Fruit fly (Drosophila melanogaster) whole organism, embryonic: ENCODE data around the gene ninaB.

ENCODE experiments used
- Atf-2 ChIP-seq: fragments of 200-800 bp; sonication (Bioruptor generic); optimal IDR thresholded peaks from 2 replicates; lab custom pipeline; 2016; ENCODE audit warnings: missing biosample characterization, missing genetic modification characterization
- CG10321 ChIP-seq: fragments of 200-800 bp; sonication (Bioruptor generic); IDR thresholded peaks from 2 replicates; pipeline ENCODE4 v1.3.6; 2022; ENCODE audit warnings: missing biosample characterization, missing genetic modification characterization
- CG11085 ChIP-seq: fragments of 200-800 bp; sonication (Bioruptor generic); IDR thresholded peaks from 2 replicates; pipeline ENCODE4 v1.3.6; 2022; ENCODE audit warnings: missing biosample characterization, missing genetic modification characterization
- CG11723 ChIP-seq: fragments of 200-800 bp; sonication (Bioruptor generic); optimal IDR thresholded peaks from 2 replicates; lab custom pipeline; 2017; ENCODE audit warnings: missing biosample characterization, mild to moderate bottlenecking, missing genetic modification characterization
- CG12219 ChIP-seq: fragments of 200-800 bp; sonication (Bioruptor generic); optimal IDR thresholded peaks from 3 replicates; lab custom pipeline; 2018; ENCODE audit warnings: missing biosample characterization, mild to moderate bottlenecking, missing genetic modification characterization
- CG13123 ChIP-seq: fragments of 200-800 bp; sonication (Bioruptor generic); optimal IDR thresholded peaks from 2 replicates; lab custom pipeline; 2016; ENCODE audit warnings: missing biosample characterization, missing genetic modification characterization
- CG13424 ChIP-seq: fragments of 200-800 bp; sonication (Bioruptor generic); optimal IDR thresholded peaks from 2 replicates; lab custom pipeline; 2019; ENCODE audit warnings: missing biosample characterization, mild to moderate bottlenecking, missing genetic modification characterization, moderate library complexity
- CG15073 ChIP-seq: fragments of 200-800 bp; sonication (Bioruptor generic); optimal IDR thresholded peaks from 2 replicates; lab custom pipeline; 2016; ENCODE audit warnings: missing biosample characterization, missing genetic modification characterization
- CG1529 ChIP-seq: fragments of 200-800 bp; sonication (Bioruptor generic); optimal IDR thresholded peaks from 3 replicates; lab custom pipeline; 2018; ENCODE audit warnings: missing biosample characterization, missing genetic modification characterization
- CG15514 ChIP-seq: fragments of 200-800 bp; sonication (Bioruptor generic); optimal IDR thresholded peaks from 3 replicates; lab custom pipeline; 2017; ENCODE audit warnings: missing biosample characterization, missing genetic modification characterization, mild to moderate bottlenecking, moderate library complexity, missing genetic modification reagents
- CG16815 ChIP-seq: fragments of 200-800 bp; sonication (Bioruptor generic); optimal IDR thresholded peaks from 3 replicates; lab custom pipeline; 2017; ENCODE audit warnings: missing biosample characterization, mild to moderate bottlenecking, missing genetic modification characterization
- CG17912 ChIP-seq: fragments of 200-800 bp; sonication (Bioruptor generic); optimal IDR thresholded peaks from 2 replicates; lab custom pipeline; 2018; ENCODE audit warnings: missing biosample characterization, mild to moderate bottlenecking, missing genetic modification characterization
- CG2712 ChIP-seq: fragments of 200-800 bp; optimal IDR thresholded peaks from 3 replicates; lab custom pipeline; 2019; ENCODE audit warnings: missing biosample characterization, mild to moderate bottlenecking, missing genetic modification characterization, moderate library complexity
- CG3281 ChIP-seq: fragments of 200-800 bp; sonication (Bioruptor generic); optimal IDR thresholded peaks from 3 replicates; lab custom pipeline; 2017; ENCODE audit warnings: missing biosample characterization, mild to moderate bottlenecking, missing genetic modification characterization
- CG5180 ChIP-seq: fragments of 200-800 bp; sonication (Bioruptor generic); optimal IDR thresholded peaks from 3 replicates; lab custom pipeline; 2017; ENCODE audit warnings: missing biosample characterization, missing genetic modification characterization, mild to moderate bottlenecking, moderate library complexity, missing genetic modification reagents
- CG7372 ChIP-seq: fragments of 200-800 bp; sonication (Bioruptor generic); IDR thresholded peaks from 2 replicates; pipeline ENCODE4 v1.3.6; 2022; ENCODE audit warnings: missing biosample characterization, missing genetic modification characterization
- CG9437 ChIP-seq: fragments of 200-800 bp; sonication (Bioruptor generic); optimal IDR thresholded peaks from 2 replicates; lab custom pipeline; 2018; ENCODE audit warnings: missing biosample characterization, mild to moderate bottlenecking, missing genetic modification characterization
- CG9727 ChIP-seq: fragments of 200-800 bp; sonication (Bioruptor generic); optimal IDR thresholded peaks from 3 replicates; lab custom pipeline; 2017; ENCODE audit warnings: missing biosample characterization, mild to moderate bottlenecking, missing genetic modification characterization
- CTCF ChIP-seq: fragments of 200-800 bp; sonication (Bioruptor generic); optimal IDR thresholded peaks from 2 replicates; lab custom pipeline; 2017; ENCODE audit warnings: missing biosample characterization, mild to moderate bottlenecking, missing genetic modification characterization, moderate library complexity
- Dfd ChIP-seq, 2 experiments: fragments of >200 bp; optimal IDR thresholded peaks; 2 replicates each; lab custom pipeline; 2017; ENCODE audit warnings: missing biosample characterization in 2 of 2, missing genetic modification characterization in 2 of 2
- Elba2 ChIP-seq: fragments of 200-800 bp; sonication (Bioruptor generic); optimal IDR thresholded peaks from 3 replicates; lab custom pipeline; 2016; ENCODE audit warnings: missing biosample characterization, missing genetic modification characterization
- Ets65A ChIP-seq: fragments of 200-800 bp; sonication (Bioruptor generic); peaks from one replicate; lab custom pipeline; 2016; ENCODE audit warnings: missing biosample characterization, missing genetic modification characterization
- Gug ChIP-seq: fragments of 200-800 bp; sonication (Bioruptor generic); IDR thresholded peaks from 4 replicates; pipeline ENCODE4 v1.3.6; 2022; ENCODE audit warnings: missing biosample characterization, missing genetic modification characterization
- Hmr ChIP-seq: fragments of 200-800 bp; sonication (Bioruptor generic); optimal IDR thresholded peaks from 3 replicates; lab custom pipeline; 2017; ENCODE audit warnings: mild to moderate bottlenecking, missing biosample characterization, missing genetic modification reagents, missing genetic modification characterization
- Lhr ChIP-seq: fragments of 200-800 bp; sonication (Bioruptor generic); optimal IDR thresholded peaks from 3 replicates; lab custom pipeline; 2017; ENCODE audit warnings: mild to moderate bottlenecking, missing biosample characterization, missing genetic modification reagents, missing genetic modification characterization
- MTF-1 ChIP-seq: fragments of 200-800 bp; sonication (Bioruptor generic); optimal IDR thresholded peaks from 2 replicates; lab custom pipeline; 2018; ENCODE audit warnings: missing biosample characterization, mild to moderate bottlenecking, missing genetic modification characterization, borderline replicate concordance
- Poxn ChIP-seq: fragments of 200-800 bp; sonication (Bioruptor generic); IDR thresholded peaks from 2 replicates; pipeline ENCODE4 v1.3.6; 2022; ENCODE audit warnings: missing biosample characterization, missing genetic modification characterization
- Sry-δ ChIP-seq: fragments of 200-800 bp; sonication (Bioruptor generic); optimal IDR thresholded peaks from 2 replicates; lab custom pipeline; 2016; ENCODE audit warnings: missing biosample characterization, missing genetic modification characterization
- bigmax ChIP-seq: fragments of 200-800 bp; sonication (Bioruptor generic); optimal IDR thresholded peaks from 2 replicates; lab custom pipeline; 2018; ENCODE audit warnings: missing biosample characterization, mild to moderate bottlenecking, missing genetic modification characterization
- btn ChIP-seq: fragments of 200-800 bp; sonication (Bioruptor generic); optimal IDR thresholded peaks from 2 replicates; lab custom pipeline; 2016; ENCODE audit warnings: missing biosample characterization, missing genetic modification characterization
- danr ChIP-seq: fragments of 200-800 bp; sonication (Bioruptor generic); IDR thresholded peaks from 2 replicates; pipeline ENCODE4 v1.3.6; 2022; ENCODE audit warnings: missing biosample characterization, missing genetic modification characterization
- dmrt99B ChIP-seq: fragments of 200-800 bp; sonication (Bioruptor generic); optimal IDR thresholded peaks from 2 replicates; lab custom pipeline; 2018; ENCODE audit warnings: missing biosample characterization, mild to moderate bottlenecking, missing genetic modification characterization, moderate library complexity
- fu2 ChIP-seq: fragments of 200-800 bp; sonication (Bioruptor generic); optimal IDR thresholded peaks from 2 replicates; lab custom pipeline; 2016; ENCODE audit warnings: missing biosample characterization, missing genetic modification characterization
- gfzf ChIP-seq: fragments of 200-800 bp; sonication (Bioruptor generic); optimal IDR thresholded peaks from 2 replicates; lab custom pipeline; 2016; ENCODE audit warnings: missing biosample characterization, mild to moderate bottlenecking, missing genetic modification characterization, moderate library complexity
- grau ChIP-seq: fragments of 200-800 bp; optimal IDR thresholded peaks from 3 replicates; lab custom pipeline; 2019; ENCODE audit warnings: missing biosample characterization, mild to moderate bottlenecking, missing genetic modification characterization, moderate library complexity
- gsb-n ChIP-seq: fragments of 200-800 bp; sonication (Bioruptor generic); optimal IDR thresholded peaks from 3 replicates; lab custom pipeline; 2018; ENCODE audit warnings: missing biosample characterization, mild to moderate bottlenecking, missing genetic modification characterization
- ham ChIP-seq: fragments of 200-800 bp; sonication (Bioruptor generic); IDR thresholded peaks from 2 replicates; pipeline ENCODE4 v1.3.6; 2022; ENCODE audit warnings: missing biosample characterization, missing genetic modification characterization
- ind ChIP-seq: fragments of 200-800 bp; sonication (Bioruptor generic); optimal IDR thresholded peaks from 3 replicates; lab custom pipeline; 2016; ENCODE audit warnings: missing biosample characterization, missing genetic modification characterization
- jumu ChIP-seq: fragments of 200-800 bp; sonication (Bioruptor generic); optimal IDR thresholded peaks from 3 replicates; lab custom pipeline; 2016; ENCODE audit warnings: missing biosample characterization, missing genetic modification characterization
- kah ChIP-seq: fragments of 200-800 bp; sonication (Bioruptor generic); optimal IDR thresholded peaks from 2 replicates; lab custom pipeline; 2018; ENCODE audit warnings: missing biosample characterization, mild to moderate bottlenecking, missing genetic modification characterization
- lab ChIP-seq: fragments of 200-800 bp; sonication (Bioruptor generic); optimal IDR thresholded peaks from 3 replicates; lab custom pipeline; 2017; ENCODE audit warnings: missing biosample characterization, missing genetic modification characterization, mild to moderate bottlenecking, moderate library complexity, missing genetic modification reagents
- nmo ChIP-seq: fragments of 200-800 bp; sonication (Bioruptor generic); optimal IDR thresholded peaks from 2 replicates; lab custom pipeline; 2018; ENCODE audit warnings: missing biosample characterization, mild to moderate bottlenecking, missing genetic modification characterization, moderate library complexity
- phol ChIP-seq: fragments of 200-800 bp; sonication (Bioruptor generic); optimal IDR thresholded peaks from 3 replicates; lab custom pipeline; 2018; ENCODE audit warnings: missing biosample characterization, mild to moderate bottlenecking, missing genetic modification characterization, moderate library complexity
- pnt ChIP-seq: fragments of 200-800 bp; sonication (Bioruptor generic); optimal IDR thresholded peaks from 3 replicates; lab custom pipeline; 2016; ENCODE audit warnings: missing biosample characterization, missing genetic modification characterization
- pzg ChIP-seq: fragments of 200-800 bp; sonication (Bioruptor generic); optimal IDR thresholded peaks from 3 replicates; lab custom pipeline; 2018; ENCODE audit warnings: missing biosample characterization, mild to moderate bottlenecking, missing genetic modification characterization, moderate library complexity
- salm ChIP-seq: fragments of 200-800 bp; sonication (Bioruptor generic); optimal IDR thresholded peaks from 2 replicates; lab custom pipeline; 2018; ENCODE audit warnings: missing biosample characterization, mild to moderate bottlenecking, missing genetic modification characterization
- seq ChIP-seq: fragments of 200-800 bp; sonication (Bioruptor generic); IDR thresholded peaks from 2 replicates; pipeline ENCODE4 v1.3.6; 2022; ENCODE audit warnings: missing biosample characterization, missing genetic modification characterization
- sim ChIP-seq: fragments of 200-800 bp; sonication (Bioruptor generic); IDR thresholded peaks from 2 replicates; pipeline ENCODE4 v1.3.6; 2022; ENCODE audit warnings: missing biosample characterization, missing genetic modification characterization
- sr ChIP-seq: fragments of 200-800 bp; sonication (Bioruptor generic); IDR thresholded peaks from 3 replicates; pipeline ENCODE4 v1.3.6; 2022; ENCODE audit warnings: missing biosample characterization, missing genetic modification characterization
- tap ChIP-seq: fragments of 200-800 bp; optimal IDR thresholded peaks from 3 replicates; lab custom pipeline; 2019; ENCODE audit warnings: missing biosample characterization, mild to moderate bottlenecking, missing genetic modification characterization, moderate library complexity
- unc-4 ChIP-seq: fragments of 200-800 bp; sonication (Bioruptor generic); IDR thresholded peaks from 2 replicates; pipeline ENCODE4 v1.3.6; 2022; ENCODE audit warnings: missing biosample characterization, missing genetic modification characterization; ENCODE audit not compliant: partially characterized antibody

Gene ninaB

dm6 chr3R:13715012-13715673, 14.8 kb downstream of the ninaB start, which contains the start of gene kmr (continued):
- peak; percentile 76 for TF ChIP-seq sim (GFP tag; lab: Robert Waterston, UW)
- no peak for TF ChIP-seq Elba2 (GFP tag; lab: Kevin White, UChicago)
- peak; percentile 26 for TF ChIP-seq MTF-1 (GFP tag; lab: Kevin White, UChicago)
- TF ChIP-seq CG11723 = no peak
- TF ChIP-seq CG1529 = no peak
- peak; percentile 74 for TF ChIP-seq lab
- TF ChIP-seq CG15514 (GFP tag; lab: Kevin White, UChicago) = peak; percentile 47
- TF ChIP-seq nmo (GFP tag; lab: Kevin White, UChicago) = peak; percentile 23
- peak; percentile 3 for TF ChIP-seq CG9727 (GFP tag; lab: Kevin White, UChicago)
- no peak for TF ChIP-seq Sry-δ (GFP tag; lab: Kevin White, UChicago)
- peak; percentile 39 for TF ChIP-seq dmrt99B (tag; lab: Kevin White, UChicago)
- TF ChIP-seq pzg = no peak
- no peak for TF ChIP-seq CG13424
- no peak; the same call in 2 of the 3 replicates for TF ChIP-seq sr (GFP tag; lab: Robert Waterston, UW)
- TF ChIP-seq CG17912 (GFP tag; lab: Kevin White, UChicago) = peak; percentile 61
- TF ChIP-seq Hmr = peak; percentile 32
- TF ChIP-seq CTCF (GFP tag; lab: Kevin White, UChicago) = peak; percentile 37
- no peak for TF ChIP-seq jumu (GFP tag; lab: Kevin White, UChicago)
- no peak for TF ChIP-seq CG10321 (GFP tag; lab: Robert Waterston, UW)
- TF ChIP-seq CG9437 (GFP tag; lab: Kevin White, UChicago) = no peak
- TF ChIP-seq seq (GFP tag; lab: Robert Waterston, UW) = no peak
- TF ChIP-seq CG7372 (GFP tag; lab: Robert Waterston, UW) = peak; percentile 18; the same call in 1 of the 2 replicates
- TF ChIP-seq ham = no peak
- TF ChIP-seq pnt (GFP tag; lab: Kevin White, UChicago) = peak; percentile 5
- peak; percentile 5 for TF ChIP-seq salm
- TF ChIP-seq grau (tag; lab: Kevin White, UChicago) = peak; percentile 29
- no peak for TF ChIP-seq Lhr (GFP tag; lab: Kevin White, UChicago)
- peak; percentile 59 for TF ChIP-seq CG3281 (GFP tag; lab: Kevin White, UChicago)
- TF ChIP-seq tap (tag; lab: Kevin White, UChicago) = peak; percentile 67
- TF ChIP-seq CG12219 (GFP tag; lab: Kevin White, UChicago) = peak; percentile 57
- no peak for TF ChIP-seq Poxn
- TF ChIP-seq ind (GFP tag; lab: Kevin White, UChicago) = no peak
- no peak for TF ChIP-seq Dfd (GFP tag; optimal IDR thresholded peaks at IDR 0.05; lab: Kevin White, UChicago)
- TF ChIP-seq bigmax (GFP tag; lab: Kevin White, UChicago) = peak; percentile 9
- no peak for TF ChIP-seq gfzf (GFP tag; lab: Kevin White, UChicago)
- TF ChIP-seq CG13123 (GFP tag; lab: Kevin White, UChicago) = no peak
- TF ChIP-seq unc-4 (GFP tag; lab: Robert Waterston, UW) = 0 out of 2 replicates have a peak, but pooled peaks have one; percentile 43
- no peak for TF ChIP-seq btn (GFP tag; lab: Kevin White, UChicago)
- TF ChIP-seq kah (GFP tag; lab: Kevin White, UChicago) = peak; percentile 57
- TF ChIP-seq fu2 (GFP tag; lab: Kevin White, UChicago) = no peak
- TF ChIP-seq CG2712 (tag; lab: Kevin White, UChicago) = no peak
- TF ChIP-seq danr (GFP tag; lab: Robert Waterston, UW) = no peak
- TF ChIP-seq Gug (GFP tag; lab: Robert Waterston, UW) = no peak
- no peak for TF ChIP-seq gsb-n (tag; lab: Kevin White, UChicago)
- peak; percentile 47 for TF ChIP-seq CG5180 (GFP tag; lab: Kevin White, UChicago)
- TF ChIP-seq Ets65A (GFP tag; lab: Kevin White, UChicago) = no peak
- TF ChIP-seq CG11085 (GFP tag; lab: Robert Waterston, UW) = no peak
- TF ChIP-seq CG16815 (GFP tag; lab: Kevin White, UChicago) = no peak
- TF ChIP-seq CG15073 (GFP tag; lab: Kevin White, UChicago) = no peak
- TF ChIP-seq phol (tag; lab: Kevin White, UChicago) = no peak
- no peak for TF ChIP-seq Atf-2 (GFP tag; lab: Kevin White, UChicago)
